Worm (Caenorhabditis elegans) whole organism, young adult: Measurements from ENCODE around the gene egl-38.

ENCODE experiments used
- dox-1 ChIP-seq: fragments of 200-800 bp; sonication (Bioruptor generic); IDR thresholded peaks from 2 replicates; pipeline ENCODE4 v1.3.6; 2022; ENCODE audit warnings: missing genetic modification reagents, missing genetic modification characterization, missing compliant biosample characterization
- dpff-1 ChIP-seq: sonication (generic microtip); optimal IDR thresholded peaks from 2 replicates; lab custom pipeline; 2017; ENCODE audit warnings: mild to moderate bottlenecking, missing genetic modification characterization, missing compliant biosample characterization
- egl-44 ChIP-seq: fragments of 200-800 bp; sonication (Bioruptor generic); IDR thresholded peaks from 2 replicates; pipeline ENCODE4 v1.3.6; 2022; ENCODE audit warnings: missing genetic modification reagents, missing genetic modification characterization, missing compliant biosample characterization
- lir-1 ChIP-seq: fragments of 200-800 bp; sonication (Bioruptor generic); conservative IDR thresholded peaks from 2 replicates; pipeline ENCODE4 v1.3.6; 2022; ENCODE audit warnings: missing genetic modification reagents, missing genetic modification characterization, missing compliant biosample characterization
- repo-1 ChIP-seq: sonication (generic microtip); optimal IDR thresholded peaks from 2 replicates; lab custom pipeline; 2017; ENCODE audit warnings: mild to moderate bottlenecking, missing genetic modification characterization, missing compliant biosample characterization

DNA sequence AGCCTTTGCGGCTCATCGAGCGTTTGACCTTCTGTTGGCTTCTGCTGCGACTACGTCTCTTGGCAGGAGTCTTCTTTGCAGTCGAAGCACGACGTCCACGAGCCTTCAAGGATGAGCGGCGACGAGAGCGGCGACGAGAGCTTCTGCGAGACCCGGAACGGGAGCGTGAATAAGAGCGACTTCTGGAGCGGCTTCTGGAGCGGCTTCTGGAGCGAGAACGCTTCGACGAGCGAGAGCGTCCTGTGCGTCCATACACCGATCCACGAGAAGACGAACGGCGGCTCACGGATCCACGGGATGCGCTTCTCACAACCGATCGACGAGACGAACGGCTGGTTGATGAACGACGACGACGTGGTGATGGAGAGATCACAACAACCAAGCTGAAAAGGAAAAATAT, 553 bp upstream of the egl-38 start:
- no peak for TF ChIP-seq repo-1 (tag; lab: Kevin White, UChicago)
- no peak for TF ChIP-seq dpff-1 (tag; lab: Kevin White, UChicago)
- TF ChIP-seq egl-44 (GFP tag; lab: Robert Waterston, UW): no peak
- no peak for TF ChIP-seq lir-1 (GFP tag; lab: Robert Waterston, UW)
- TF ChIP-seq dox-1: no peak
